Worm (Caenorhabditis elegans) whole organism, L4 larva: Measurements from ENCODE around the gene lsy-13.
"Not testable (repeated sequence)": the region's sequence is repeated elsewhere in the genome, so short reads cannot be mapped to it uniquely, and the experiment has no call there.

Experiments used
- D1046.2 ChIP-seq: fragments of 200-800 bp; sonication (Bioruptor generic); IDR thresholded peaks from 2 replicates; pipeline ENCODE4 v1.3.6; 2022; ENCODE audit warnings: missing genetic modification characterization, missing compliant biosample characterization
- F26F4.8 ChIP-seq: fragments of 200-800 bp; sonication (Bioruptor generic); conservative IDR thresholded peaks from 2 replicates; pipeline ENCODE4 v1.3.6; 2022; ENCODE audit warnings: missing genetic modification characterization, missing compliant biosample characterization
- F49E8.2 ChIP-seq: sonication (generic microtip); optimal IDR thresholded peaks from 2 replicates; lab custom pipeline; 2016; ENCODE audit warnings: missing compliant biosample characterization, mild to moderate bottlenecking, missing genetic modification characterization, borderline replicate concordance
- Y5F2A.4 ChIP-seq: fragments of 200-800 bp; sonication (Bioruptor generic); optimal IDR thresholded peaks from 2 replicates; lab custom pipeline; 2018; ENCODE audit warnings: mild to moderate bottlenecking, missing genetic modification characterization, missing compliant biosample characterization
- Y75B8A.6 ChIP-seq: fragments of 200-800 bp; sonication (Bioruptor generic); IDR thresholded peaks from 2 replicates; pipeline ENCODE4 v1.3.6; 2022; ENCODE audit warnings: missing genetic modification reagents, missing genetic modification characterization, missing compliant biosample characterization
- aly-2 ChIP-seq: sonication (generic microtip); optimal IDR thresholded peaks from 2 replicates; lab custom pipeline; 2018; ENCODE audit warnings: missing biosample characterization, missing genetic modification characterization
- ama-1 ChIP-seq: fragments of 150-350 bp; optimal IDR thresholded peaks from 2 replicates; lab custom pipeline; 2014; ENCODE audit warnings: inconsistent platforms, mixed read lengths
- ctbp-1 ChIP-seq: fragments of 200-800 bp; sonication (Bioruptor generic); IDR thresholded peaks from 2 replicates; pipeline ENCODE4 v1.3.6; 2022; ENCODE audit warnings: missing genetic modification reagents, missing genetic modification characterization, missing compliant biosample characterization
- daf-12 ChIP-seq: fragments of 150-350 bp; optimal IDR thresholded peaks from 2 replicates; lab custom pipeline; 2014; ENCODE audit warnings: missing biosample characterization, missing genetic modification reagents, missing genetic modification characterization
- dmd-8 ChIP-seq: fragments of 200-800 bp; sonication (Bioruptor generic); IDR thresholded peaks from 2 replicates; pipeline ENCODE4 v1.3.6; 2022; ENCODE audit warnings: missing genetic modification characterization, missing compliant biosample characterization
- dpl-1 ChIP-seq: fragments of 150-350 bp; optimal IDR thresholded peaks from 2 replicates; lab custom pipeline; 2014; ENCODE audit warnings: missing biosample characterization, missing genetic modification reagents, missing genetic modification characterization
- egl-43 ChIP-seq: fragments of 200-800 bp; sonication (Bioruptor generic); IDR thresholded peaks from 2 replicates; pipeline ENCODE4 v1.3.6; 2022; ENCODE audit warnings: missing genetic modification reagents, missing genetic modification characterization, missing compliant biosample characterization
- fkh-10 ChIP-seq: fragments of 150-350 bp; optimal IDR thresholded peaks from 2 replicates; lab custom pipeline; 2014; ENCODE audit warnings: missing biosample characterization, missing genetic modification reagents, missing genetic modification characterization
- hlh-30 ChIP-seq: sonication (generic microtip); optimal IDR thresholded peaks from 2 replicates; lab custom pipeline; 2017; ENCODE audit warnings: antibody characterized with exemption, mild to moderate bottlenecking, missing genetic modification characterization, missing compliant biosample characterization; ENCODE audit not compliant: insufficient read depth
- lin-38 ChIP-seq: fragments of 200-800 bp; sonication (Bioruptor generic); IDR thresholded peaks from 2 replicates; pipeline ENCODE4 v1.3.6; 2022; ENCODE audit warnings: missing genetic modification reagents, missing genetic modification characterization, missing compliant biosample characterization
- lin-39 ChIP-seq: fragments of 150-350 bp; optimal IDR thresholded peaks from 2 replicates; lab custom pipeline; 2014; ENCODE audit warnings: missing biosample characterization, missing genetic modification reagents, missing genetic modification characterization
- mdl-1 ChIP-seq, 2 experiments: fragments of 150-350 bp in 1 of 2; sonication (generic microtip) in 1 of 2; optimal IDR thresholded peaks; 2 replicates each; lab custom pipeline; 2014 to 2017; ENCODE audit warnings: missing biosample characterization in 2 of 2, missing genetic modification characterization in 2 of 2
- mdt-29 ChIP-seq: fragments of 200-800 bp; sonication (Bioruptor generic); IDR thresholded peaks from 2 replicates; pipeline ENCODE4 v1.3.6; 2022; ENCODE audit warnings: missing genetic modification reagents, missing genetic modification characterization, missing compliant biosample characterization
- mes-2 ChIP-seq: sonication (generic microtip); optimal IDR thresholded peaks from 2 replicates; lab custom pipeline; 2016; ENCODE audit warnings: missing genotype, mild to moderate bottlenecking, missing genetic modification characterization, missing compliant biosample characterization; ENCODE audit not compliant: poor library complexity, severe bottlenecking
- mxl-2 ChIP-seq: fragments of 200-800 bp; sonication (Bioruptor generic); conservative IDR thresholded peaks from 2 replicates; pipeline ENCODE4 v1.3.6; 2022; ENCODE audit warnings: missing genetic modification reagents, missing genetic modification characterization, missing compliant biosample characterization
- mxl-3 ChIP-seq: fragments of 200-800 bp; sonication (Bioruptor generic); optimal IDR thresholded peaks from 2 replicates; lab custom pipeline; 2018; ENCODE audit warnings: mild to moderate bottlenecking, missing genetic modification characterization, missing compliant biosample characterization
- nhr-10 ChIP-seq: fragments of 150-350 bp; optimal IDR thresholded peaks from 2 replicates; lab custom pipeline; 2014; ENCODE audit warnings: missing biosample characterization, missing genetic modification characterization
- nhr-11 ChIP-seq: fragments of 150-350 bp; optimal IDR thresholded peaks from 2 replicates; lab custom pipeline; 2014; ENCODE audit warnings: missing biosample characterization, missing genetic modification characterization
- nhr-25 ChIP-seq: sonication (generic microtip); optimal IDR thresholded peaks from 2 replicates; lab custom pipeline; 2017; ENCODE audit warnings: missing genetic modification characterization, mild to moderate bottlenecking, missing compliant biosample characterization, antibody characterized with exemption, moderate library complexity, borderline replicate concordance; ENCODE audit not compliant: insufficient read depth
- nhr-42 ChIP-seq: fragments of 200-800 bp; sonication (Bioruptor generic); IDR thresholded peaks from 2 replicates; pipeline ENCODE4 v1.3.6; 2022; ENCODE audit warnings: missing genetic modification characterization, missing compliant biosample characterization
- nhr-77 ChIP-seq: fragments of 150-350 bp; optimal IDR thresholded peaks from 2 replicates; lab custom pipeline; 2014; ENCODE audit warnings: missing biosample characterization, missing genetic modification characterization
- pha-4 ChIP-seq, 2 experiments: fragments of 150-350 bp in 1 of 2; fragments of 200-800 bp in 1 of 2; sonication (Bioruptor generic) in 1 of 2; IDR thresholded peaks in 1 of 2; optimal IDR thresholded peaks in 1 of 2; 2 replicates each; pipeline versions ENCODE4 v1.3.6 to Lab custom; 2014 to 2022; ENCODE audit warnings: missing genetic modification characterization in 2 of 2, missing genetic modification reagents in 2 of 2, missing biosample characterization in 1 of 2, missing compliant biosample characterization in 1 of 2
- php-3 ChIP-seq: fragments of 200-800 bp; sonication (Bioruptor generic); IDR thresholded peaks from 2 replicates; pipeline ENCODE4 v1.3.6; 2022; ENCODE audit warnings: missing genetic modification reagents, missing genetic modification characterization, missing compliant biosample characterization
- saeg-2 ChIP-seq: fragments of 200-800 bp; sonication (Bioruptor generic); IDR thresholded peaks from 2 replicates; pipeline ENCODE4 v1.3.6; 2022; ENCODE audit warnings: missing genetic modification reagents, missing genetic modification characterization, missing compliant biosample characterization
- sdz-12 ChIP-seq: fragments of 200-800 bp; sonication (Bioruptor generic); optimal IDR thresholded peaks from 2 replicates; lab custom pipeline; 2018; ENCODE audit warnings: mild to moderate bottlenecking, missing genetic modification characterization, missing compliant biosample characterization
- set-16 ChIP-seq: fragments of 200-800 bp; sonication (Bioruptor generic); IDR thresholded peaks from 2 replicates; pipeline ENCODE4 v1.3.6; 2022; ENCODE audit warnings: missing genetic modification reagents, missing genetic modification characterization, missing compliant biosample characterization
- skn-1 ChIP-seq: fragments of 150-350 bp; optimal IDR thresholded peaks from 2 replicates; lab custom pipeline; 2014; ENCODE audit warnings: missing biosample characterization, missing genetic modification characterization
- snpc-1.2 ChIP-seq: fragments of 200-800 bp; sonication (Bioruptor generic); IDR thresholded peaks from 2 replicates; pipeline ENCODE4 v1.3.6; 2022; ENCODE audit warnings: missing genetic modification reagents, missing genetic modification characterization, missing compliant biosample characterization
- snpc-4 ChIP-seq: fragments of 150-350 bp; optimal IDR thresholded peaks from 2 replicates; lab custom pipeline; 2014; ENCODE audit warnings: missing biosample characterization, missing genetic modification characterization
- spr-3 ChIP-seq: fragments of 200-800 bp; sonication (Bioruptor generic); optimal IDR thresholded peaks from 2 replicates; lab custom pipeline; 2018; ENCODE audit warnings: mild to moderate bottlenecking, missing genetic modification characterization, missing compliant biosample characterization
- tra-1 ChIP-seq: fragments of 200-800 bp; sonication (Bioruptor generic); IDR thresholded peaks from 2 replicates; pipeline ENCODE4 v1.3.6; 2022; ENCODE audit warnings: missing genetic modification reagents, missing genetic modification characterization, missing compliant biosample characterization
- zfp-2 ChIP-seq: sonication (generic microtip); optimal IDR thresholded peaks from 2 replicates; lab custom pipeline; 2016; ENCODE audit warnings: mild to moderate bottlenecking, missing genetic modification characterization, missing compliant biosample characterization
- zfp-3 ChIP-seq: fragments of 200-800 bp; sonication (Bioruptor generic); conservative IDR thresholded peaks from 2 replicates; pipeline ENCODE4 v1.3.6; 2022; ENCODE audit warnings: missing genetic modification reagents, missing genetic modification characterization, missing compliant biosample characterization

Gene lsy-13

ce11 chrIV:16845376-16845775 is 18.3 kb upstream of the lsy-13 start (continued):
- TF ChIP-seq mes-2 (tag; lab: Kevin White, UChicago): peak; percentile 82
- TF ChIP-seq zfp-2 (tag; lab: Kevin White, UChicago): peak; percentile 19
- peak; percentile 97 for TF ChIP-seq mdt-29 (GFP tag; lab: Robert Waterston, UW)
- peak; percentile 97 for TF ChIP-seq pha-4 (GFP tag; IDR thresholded peaks at IDR 0.05; lab: Robert Waterston, UW)
- not testable (repeated sequence) for TF ChIP-seq pha-4 (tag; optimal IDR thresholded peaks at IDR 0.05; lab: Kevin White, UChicago)
- peak; percentile 1 for TF ChIP-seq mxl-3 (GFP tag; lab: Kevin White, UChicago)

- TF ChIP-seq lin-38 (GFP tag; lab: Robert Waterston, UW): peak; percentile 66
- TF ChIP-seq, all 104 proteins: peak for 1; not testable (repeated sequence) for 103
Measured at ce11 chrIV:16849078-16849477, 14.6 kb upstream of the lsy-13 start.

- TF ChIP-seq sdz-12 (no peak), aly-2 (tag; lab: Kevin White, UChicago) (no peak), snpc-1.2 (GFP tag; lab: Robert Waterston, UW) (0 out of 2 replicates have a peak, but pooled peaks have one; percentile 32), nhr-77 (tag; lab: Kevin White, UChicago) (no peak), F26F4.8 (GFP tag; lab: Robert Waterston, UW) (no peak), daf-12 (tag; lab: Kevin White, UChicago) (no peak), zfp-3 (GFP tag; lab: Robert Waterston, UW) (no peak), lin-38 (GFP tag; lab: Robert Waterston, UW) (no peak)
- TF ChIP-seq, all 104 proteins: peak for 1
Measured at ce11 chrIV:16854790-16855189, 8.9 kb upstream of the lsy-13 start, which contains the start of gene map-2. Gene map-2 (minus strand): TSS chrIV:16854890.

- no peak for TF ChIP-seq mxl-2 (GFP tag; lab: Robert Waterston, UW)
- TF ChIP-seq nhr-42: no peak
- TF ChIP-seq daf-12 (tag; lab: Kevin White, UChicago): no peak
- TF ChIP-seq snpc-1.2 (GFP tag; lab: Robert Waterston, UW): peak; percentile 31; the same call in 1 of the 2 replicates
- no peak for TF ChIP-seq dmd-8 (GFP tag; lab: Robert Waterston, UW)
- peak; percentile 63 for TF ChIP-seq set-16 (GFP tag; lab: Robert Waterston, UW)
Measured at ce11 chrIV:16860702-16861101, 3.0 kb upstream of the lsy-13 start.

- peak; percentile 72 for TF ChIP-seq set-16 (GFP tag; lab: Robert Waterston, UW)
- peak; percentile 65; the same call in 1 of the 2 replicates for TF ChIP-seq egl-43 (GFP tag; lab: Robert Waterston, UW)
- no peak for TF ChIP-seq pha-4 (GFP tag; IDR thresholded peaks at IDR 0.05; lab: Robert Waterston, UW)
- TF ChIP-seq pha-4 (tag; optimal IDR thresholded peaks at IDR 0.05; lab: Kevin White, UChicago): no peak
Measured at ce11 chrIV:16864876-16865275, 1.2 kb downstream of the lsy-13 start.

ce11 chrIV:16865487-16865886 is 1.8 kb downstream of the lsy-13 start, which contains the start of gene gtsf-1:
Gene gtsf-1 (plus strand): TSS chrIV:16865840.
- TF ChIP-seq nhr-11 (peak; percentile 45), mdl-1 (tag; optimal IDR thresholded peaks at IDR 0.05; lab: Kevin White, UChicago) (peak in 1 of 2 experiments; percentile 22), nhr-10 (tag; lab: Kevin White, UChicago) (peak; percentile 16), fkh-10 (GFP tag; lab: Kevin White, UChicago) (peak; percentile 28), spr-3 (GFP tag; lab: Kevin White, UChicago) (peak; percentile 16), saeg-2 (no peak), nhr-25 (tag; lab: Kevin White, UChicago) (no peak), Y75B8A.6 (GFP tag; lab: Robert Waterston, UW) (no peak), php-3 (GFP tag; lab: Robert Waterston, UW) (0 out of 2 replicates have a peak, but pooled peaks have one; percentile 37), ctbp-1 (peak; percentile 70), egl-43 (GFP tag; lab: Robert Waterston, UW) (peak; percentile 37; the same call in 1 of the 2 replicates), hlh-30 (peak; percentile 33), ama-1 (lab: Kevin White, UChicago) (peak; percentile 58), Y5F2A.4 (GFP tag; lab: Kevin White, UChicago) (no peak), lin-38 (GFP tag; lab: Robert Waterston, UW) (peak; percentile 77), tra-1 (GFP tag; lab: Robert Waterston, UW) (no peak), snpc-4 (tag; lab: Kevin White, UChicago) (no peak), F49E8.2 (peak; percentile 60), dpl-1 (peak; percentile 67), D1046.2 (GFP tag; lab: Robert Waterston, UW) (0 out of 2 replicates have a peak, but pooled peaks have one; percentile 64), set-16 (GFP tag; lab: Robert Waterston, UW) (no peak; the same call in 1 of the 2 replicates), mes-2 (tag; lab: Kevin White, UChicago) (peak; percentile 94), lin-39 (tag; lab: Kevin White, UChicago) (no peak), skn-1 (tag; lab: Kevin White, UChicago) (no peak)
